Fruit fly (Drosophila melanogaster): Measurements from ENCODE around the gene CG2225.

The CG2225 gene

DNA sequence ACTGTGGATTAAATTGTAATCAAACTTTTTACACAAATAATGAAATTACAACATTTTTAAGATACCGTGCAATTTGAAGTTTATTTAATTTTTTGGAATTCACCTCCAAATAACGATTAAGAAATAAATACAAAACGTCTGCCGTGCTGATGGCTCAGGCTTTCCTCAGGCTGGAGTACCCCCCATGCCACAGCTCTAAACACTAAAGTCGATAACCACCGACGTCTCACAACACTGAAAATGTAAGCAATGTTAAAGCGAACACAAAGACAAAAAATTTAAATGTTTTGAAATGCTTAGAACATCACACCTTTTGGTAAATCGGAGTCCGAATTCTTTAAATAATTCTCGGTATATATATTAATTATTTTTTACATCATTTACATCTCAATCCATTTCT lies 19.9 kb downstream of the CG2225 start (continued):
- no peak for TF ChIP-seq Blimp-1 (GFP tag; optimal IDR thresholded peaks at IDR 0.05)
- TF ChIP-seq CG6854 (GFP tag; optimal IDR thresholded peaks at IDR 0.05) = no peak
- peak; percentile 55 for TF ChIP-seq Eip75B (GFP tag; optimal IDR thresholded peaks at IDR 0.05)
- peak; percentile 34 for TF ChIP-seq cyc (GFP tag; optimal IDR thresholded peaks at IDR 0.05)
- no peak for TF ChIP-seq CG11762 (GFP tag; optimal IDR thresholded peaks at IDR 0.05; ENCODE audit: insufficient read depth)
- peak; percentile 48 for TF ChIP-seq achi (GFP tag; optimal IDR thresholded peaks at IDR 0.05)
- no peak for TF ChIP-seq CG34406 (GFP tag; optimal IDR thresholded peaks at IDR 0.05)
- TF ChIP-seq net (GFP tag; optimal IDR thresholded peaks at IDR 0.05) = no peak
- TF ChIP-seq Gug (GFP tag; IDR thresholded peaks at IDR 0.05) = no peak
- TF ChIP-seq ss (GFP tag; optimal IDR thresholded peaks at IDR 0.05) = no peak
- peak in 1 of 2 experiments; percentile 6 for TF ChIP-seq salr (GFP tag; optimal IDR thresholded peaks at IDR 0.05)
- TF ChIP-seq CG6792 (GFP tag; optimal IDR thresholded peaks at IDR 0.05) = peak; percentile 8
- peak; percentile 79 for TF ChIP-seq Eip78C (GFP tag)
- peak; percentile 87 for TF ChIP-seq Sox14 (GFP tag; optimal IDR thresholded peaks at IDR 0.05)

DNA sequence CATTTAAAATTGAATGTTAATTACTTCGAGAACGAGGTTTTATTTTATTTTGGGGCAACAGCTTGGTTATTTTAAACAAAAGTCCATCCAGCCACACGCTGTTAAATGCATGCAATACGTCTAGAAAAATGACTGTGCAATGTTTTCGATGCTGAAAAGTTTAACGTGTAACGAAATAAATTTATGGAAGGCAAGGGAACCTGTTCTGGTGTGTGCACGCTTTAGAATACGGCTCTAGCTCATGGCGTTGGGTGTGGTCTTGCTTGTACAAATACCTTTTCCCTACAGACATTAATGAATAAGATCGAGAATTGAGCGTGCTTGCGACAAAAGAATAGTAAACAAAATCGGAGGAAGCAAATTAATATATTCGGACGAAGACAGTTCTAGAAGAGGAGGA lies 28.6 kb downstream of the CG2225 start:
- TF ChIP-seq CG10669 (GFP tag; optimal IDR thresholded peaks at IDR 0.05) = no peak
- no peak for TF ChIP-seq Eip78C (GFP tag)
- no peak for TF ChIP-seq Ets21C (GFP tag; optimal IDR thresholded peaks at IDR 0.05)
- no peak for TF ChIP-seq CG6808 (GFP tag; optimal IDR thresholded peaks at IDR 0.05)
- no peak for TF ChIP-seq CG7368 (GFP tag; optimal IDR thresholded peaks at IDR 0.05)
- no peak for TF ChIP-seq Ets96B (tag; optimal IDR thresholded peaks at IDR 0.05)
- TF ChIP-seq Gug (GFP tag; IDR thresholded peaks at IDR 0.05) = no peak
- TF ChIP-seq ss (GFP tag; optimal IDR thresholded peaks at IDR 0.05) = no peak
- TF ChIP-seq fd59A (GFP tag; optimal IDR thresholded peaks at IDR 0.05) = no peak
- no peak for TF ChIP-seq CG4318 (GFP tag; optimal IDR thresholded peaks at IDR 0.05)
- TF ChIP-seq Hr4 (GFP tag; optimal IDR thresholded peaks at IDR 0.05) = no peak
- TF ChIP-seq CG11294 (GFP tag; IDR thresholded peaks at IDR 0.05) = no peak
- no peak for TF ChIP-seq CG6792 (GFP tag; optimal IDR thresholded peaks at IDR 0.05)
- no peak for TF ChIP-seq CG8119 (GFP tag; IDR thresholded peaks at IDR 0.05)
- TF ChIP-seq CG3919 (GFP tag; optimal IDR thresholded peaks at IDR 0.05) = no peak
- TF ChIP-seq CG31627 (GFP tag; optimal IDR thresholded peaks at IDR 0.05) = no peak

DNA sequence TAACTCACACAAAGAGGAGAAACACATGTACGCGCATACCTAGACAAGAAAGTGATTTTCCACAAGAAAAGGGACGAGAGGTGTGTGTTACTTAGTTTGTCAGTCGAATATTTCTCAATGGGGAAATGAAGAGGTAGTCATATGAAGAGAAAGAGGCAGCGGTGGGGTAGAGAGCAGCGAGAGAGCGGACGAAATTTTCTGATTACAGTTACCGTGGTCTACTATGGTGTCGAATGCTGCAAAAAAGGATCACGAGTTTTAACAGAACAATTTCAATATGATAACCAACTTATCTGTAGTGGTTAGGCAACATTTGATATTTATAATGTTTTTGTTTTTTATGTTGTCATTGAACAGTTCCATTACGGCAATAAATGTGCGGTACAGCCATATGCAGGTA lies 44.4 kb downstream of the CG2225 start:
- peak; percentile 21 for TF ChIP-seq svp (GFP tag)
- TF ChIP-seq pdm3 (GFP tag; optimal IDR thresholded peaks at IDR 0.05) = no peak

DNA sequence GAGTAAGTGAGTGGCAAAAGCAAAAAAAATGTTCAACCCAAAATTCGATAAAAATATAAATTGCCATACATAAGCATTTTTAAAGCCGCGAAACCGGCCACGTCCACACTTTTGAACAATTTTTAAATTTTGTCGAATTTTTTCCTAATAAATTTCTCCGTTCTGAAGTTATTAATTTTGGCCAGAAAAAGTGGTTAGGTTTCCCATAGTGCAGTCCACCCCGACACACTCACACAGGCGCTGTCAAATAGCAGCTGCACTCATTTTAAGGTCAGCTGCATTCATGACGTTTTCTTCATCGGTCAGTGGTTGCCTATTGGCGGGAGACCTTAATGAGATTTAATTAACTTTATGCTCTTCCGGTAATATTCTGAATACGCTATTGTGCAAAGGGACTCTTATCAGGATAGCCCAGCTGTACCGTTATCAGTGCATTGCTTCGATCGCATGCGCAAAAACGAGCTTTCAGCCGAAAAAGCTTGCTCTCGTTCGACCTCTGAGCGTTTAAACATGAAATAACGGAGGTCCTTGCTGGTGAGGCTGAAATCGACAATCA lies 45.2 kb downstream of the CG2225 start, which contains the start of gene Ac3:
Gene Ac3 (plus strand): TSS at position 556 of the 556 bp plus-strand sequence.
- no peak for TF ChIP-seq achi (GFP tag; optimal IDR thresholded peaks at IDR 0.05)
- TF ChIP-seq svp (GFP tag) = peak; percentile 64

dm6 chr2L:21630563-21630817 lies 46.8 kb downstream of the CG2225 start:
- no peak for TF ChIP-seq Met (GFP tag; optimal IDR thresholded peaks at IDR 0.05)
- TF ChIP-seq CG9139 (GFP tag; optimal IDR thresholded peaks at IDR 0.05) = no peak
- TF ChIP-seq salr (GFP tag; optimal IDR thresholded peaks at IDR 0.05) = no peak
- no peak for TF ChIP-seq Hr4 (GFP tag; optimal IDR thresholded peaks at IDR 0.05)
- no peak for TF ChIP-seq CG6854 (GFP tag; optimal IDR thresholded peaks at IDR 0.05)
- TF ChIP-seq CG10631 (GFP tag; optimal IDR thresholded peaks at IDR 0.05) = no peak
- no peak for TF ChIP-seq CG6808 (GFP tag; optimal IDR thresholded peaks at IDR 0.05)
- TF ChIP-seq spab (GFP tag; optimal IDR thresholded peaks at IDR 0.05) = no peak
- no peak for TF ChIP-seq topi (GFP tag; optimal IDR thresholded peaks at IDR 0.05)
- no peak for TF ChIP-seq Blimp-1 (GFP tag; optimal IDR thresholded peaks at IDR 0.05)
- no peak for TF ChIP-seq Eip93F (GFP tag; optimal IDR thresholded peaks at IDR 0.05)
- TF ChIP-seq CG11294 (GFP tag; IDR thresholded peaks at IDR 0.05) = no peak
- TF ChIP-seq CG15336 (GFP tag; IDR thresholded peaks at IDR 0.05) = no peak
- no peak for TF ChIP-seq Eip75B (GFP tag; optimal IDR thresholded peaks at IDR 0.05)
- no peak for TF ChIP-seq CG3919 (GFP tag; optimal IDR thresholded peaks at IDR 0.05)
- TF ChIP-seq ss (GFP tag; optimal IDR thresholded peaks at IDR 0.05) = no peak
- no peak for TF ChIP-seq CG31627 (GFP tag; optimal IDR thresholded peaks at IDR 0.05)
- TF ChIP-seq CG1621 (tag; optimal IDR thresholded peaks at IDR 0.05) = no peak
- no peak for TF ChIP-seq CG32006 (GFP tag; optimal IDR thresholded peaks at IDR 0.05)
- TF ChIP-seq CG10669 (GFP tag; optimal IDR thresholded peaks at IDR 0.05) = no peak
